Fruit fly (Drosophila melanogaster) Kc167 (cell line): ENCODE data around the gene CG4080.

Experiments used
- h ChIP-seq: fragments of >200 bp; optimal IDR thresholded peaks from 3 replicates; lab custom pipeline; 2018; ENCODE audit warnings: missing external identifiers
- psq ChIP-seq: fragments of >200 bp; optimal IDR thresholded peaks from 2 replicates; lab custom pipeline; 2017; ENCODE audit warnings: missing external identifiers
- ttk ChIP-seq: sonication (Bioruptor generic); optimal IDR thresholded peaks from 2 replicates; lab custom pipeline; 2017; ENCODE audit warnings: missing external identifiers

- TF ChIP-seq h (lab: Kevin White, UChicago) (no peak), psq (lab: Kevin White, UChicago) (no peak), ttk (lab: Kevin White, UChicago) (no peak)
Measured at dm6 chr3L:9368665-9369064, 30.4 kb downstream of the CG4080 start.
